Worm (Caenorhabditis elegans) whole organism, L1 larva: ENCODE data around the gene gnrr-5.

Experiments used
- C16A3.4 ChIP-seq: fragments of 150-350 bp; optimal IDR thresholded peaks from 2 replicates; lab custom pipeline; 2014; ENCODE audit warnings: missing biosample characterization, missing genetic modification characterization
- Y116A8C.19 ChIP-seq: sonication (generic microtip); optimal IDR thresholded peaks from 2 replicates; lab custom pipeline; 2016; ENCODE audit warnings: missing compliant biosample characterization, missing genetic modification characterization, borderline replicate concordance
- aly-2 ChIP-seq: fragments of 150-350 bp; optimal IDR thresholded peaks from 2 replicates; lab custom pipeline; 2014; ENCODE audit warnings: missing biosample characterization, missing genetic modification characterization
- blmp-1 ChIP-seq: fragments of 150-350 bp; optimal IDR thresholded peaks from 2 replicates; lab custom pipeline; 2014; ENCODE audit warnings: missing biosample characterization, missing genetic modification characterization
- ceh-63 ChIP-seq: fragments of 200-800 bp; sonication (Bioruptor generic); optimal IDR thresholded peaks from 2 replicates; lab custom pipeline; 2018; ENCODE audit warnings: mild to moderate bottlenecking, missing genetic modification characterization, missing compliant biosample characterization
- ceh-8 ChIP-seq: fragments of 200-800 bp; sonication (Bioruptor generic); optimal IDR thresholded peaks from 2 replicates; lab custom pipeline; 2018; ENCODE audit warnings: mild to moderate bottlenecking, missing genetic modification characterization, moderate library complexity, missing compliant biosample characterization
- ceh-82 ChIP-seq, 3 experiments: fragments of 150-350 bp in 1 of 3; sonication (generic microtip) in 2 of 3; optimal IDR thresholded peaks; 2 replicates each; lab custom pipeline; 2014 to 2017; ENCODE audit warnings: missing biosample characterization in 3 of 3, missing genetic modification characterization in 3 of 3
- ceh-88 ChIP-seq: fragments of 200-800 bp; sonication (Bioruptor generic); IDR thresholded peaks from 2 replicates; pipeline ENCODE4 v1.3.6; 2022; ENCODE audit warnings: missing genetic modification characterization, missing compliant biosample characterization
- dpl-1 ChIP-seq, 3 experiments: fragments of 150-350 bp in 2 of 3; sonication (generic microtip) in 1 of 3; optimal IDR thresholded peaks; 2 replicates each; lab custom pipeline; 2014 to 2017; ENCODE audit warnings: missing biosample characterization in 3 of 3, missing genetic modification characterization in 3 of 3, missing genetic modification reagents in 3 of 3
- dsc-1 ChIP-seq: sonication (generic microtip); optimal IDR thresholded peaks from 2 replicates; lab custom pipeline; 2016; ENCODE audit warnings: mild to moderate bottlenecking, missing genetic modification characterization, missing compliant biosample characterization
- efl-1 ChIP-seq, 4 experiments: fragments of 150-350 bp; optimal IDR thresholded peaks in 3 of 4; peaks in 1 of 4; 1 replicate in 1 of 4; 2 replicates in 3 of 4; lab custom pipeline; 2014; ENCODE audit warnings: missing biosample characterization in 2 of 4, missing genetic modification characterization in 2 of 4, missing genetic modification reagents in 2 of 4
- fkh-10 ChIP-seq: sonication (generic microtip); optimal IDR thresholded peaks from 2 replicates; lab custom pipeline; 2017; ENCODE audit warnings: missing biosample characterization, missing genetic modification reagents, missing genetic modification characterization
- fkh-8 ChIP-seq: sonication (generic microtip); optimal IDR thresholded peaks from 2 replicates; lab custom pipeline; 2016; ENCODE audit warnings: mild to moderate bottlenecking, missing genetic modification characterization, missing compliant biosample characterization
- hlh-17 ChIP-seq: fragments of 200-800 bp; sonication (Bioruptor generic); optimal IDR thresholded peaks from 2 replicates; lab custom pipeline; 2018; ENCODE audit warnings: missing genetic modification characterization, mild to moderate bottlenecking, missing compliant biosample characterization, moderate library complexity, borderline replicate concordance
- hlh-4 ChIP-seq: sonication (generic microtip); optimal IDR thresholded peaks from 2 replicates; lab custom pipeline; 2016; ENCODE audit warnings: mild to moderate bottlenecking, missing genetic modification characterization, missing compliant biosample characterization
- lin-13 ChIP-seq: fragments of 150-350 bp; optimal IDR thresholded peaks from 2 replicates; lab custom pipeline; 2014; ENCODE audit warnings: missing biosample characterization, missing genetic modification reagents, missing genetic modification characterization
- lin-14 ChIP-seq: fragments of 200-800 bp; sonication (Bioruptor generic); optimal IDR thresholded peaks from 2 replicates; lab custom pipeline; 2018; ENCODE audit warnings: mild to moderate bottlenecking, missing genetic modification characterization, moderate library complexity, missing compliant biosample characterization
- lin-15B ChIP-seq: fragments of 150-350 bp; sonication (generic microtip); optimal IDR thresholded peaks from 3 replicates; lab custom pipeline; 2014; ENCODE audit warnings: missing biosample characterization, missing genetic modification characterization
- lin-39 ChIP-seq: fragments of 150-350 bp; optimal IDR thresholded peaks from 2 replicates; lab custom pipeline; 2014; ENCODE audit warnings: missing biosample characterization, missing genetic modification reagents, missing genetic modification characterization
- lsy-2 ChIP-seq, 2 experiments: fragments of 150-350 bp; optimal IDR thresholded peaks; 2 replicates each; lab custom pipeline; 2014; ENCODE audit warnings: missing biosample characterization in 2 of 2, missing genetic modification characterization in 2 of 2
- mab-9 ChIP-seq: fragments of 200-800 bp; sonication (Bioruptor generic); IDR thresholded peaks from 2 replicates; pipeline ENCODE4 v1.3.6; 2022; ENCODE audit warnings: missing genetic modification reagents, missing genetic modification characterization, missing compliant biosample characterization
- mep-1 ChIP-seq: fragments of 150-350 bp; optimal IDR thresholded peaks from 2 replicates; lab custom pipeline; 2014; ENCODE audit warnings: missing biosample characterization, missing genetic modification characterization
- nhr-11 ChIP-seq: fragments of 150-350 bp; optimal IDR thresholded peaks from 2 replicates; lab custom pipeline; 2014; ENCODE audit warnings: missing biosample characterization, missing genetic modification characterization
- nhr-237 ChIP-seq: fragments of 150-350 bp; optimal IDR thresholded peaks from 2 replicates; lab custom pipeline; 2014; ENCODE audit warnings: missing biosample characterization, missing genetic modification characterization
- nhr-47 ChIP-seq: sonication (generic microtip); optimal IDR thresholded peaks from 2 replicates; lab custom pipeline; 2016; ENCODE audit warnings: mild to moderate bottlenecking, missing genetic modification characterization, moderate library complexity, missing compliant biosample characterization
- nhr-71 ChIP-seq: sonication (generic microtip); optimal IDR thresholded peaks from 2 replicates; lab custom pipeline; 2016; ENCODE audit warnings: mild to moderate bottlenecking, missing genetic modification characterization, moderate library complexity, missing compliant biosample characterization
- nhr-77 ChIP-seq: fragments of 150-350 bp; optimal IDR thresholded peaks from 2 replicates; lab custom pipeline; 2014; ENCODE audit warnings: missing biosample characterization, missing genetic modification characterization
- nhr-84 ChIP-seq: sonication (generic microtip); optimal IDR thresholded peaks from 2 replicates; lab custom pipeline; 2017; ENCODE audit warnings: missing biosample characterization, missing genetic modification characterization
- nhr-85 ChIP-seq: sonication (generic microtip); peaks from one replicate; lab custom pipeline; 2016; ENCODE audit warnings: missing genetic modification characterization, inconsistent platforms, missing compliant biosample characterization
- nhr-90 ChIP-seq: sonication (generic microtip); optimal IDR thresholded peaks from 2 replicates; lab custom pipeline; 2016; ENCODE audit warnings: mild to moderate bottlenecking, missing genetic modification characterization, missing compliant biosample characterization; ENCODE audit not compliant: poor library complexity
- rnt-1 ChIP-seq: sonication (generic microtip); optimal IDR thresholded peaks from 2 replicates; lab custom pipeline; 2016; ENCODE audit warnings: mild to moderate bottlenecking, missing genetic modification characterization, moderate library complexity, missing compliant biosample characterization
- snu-23 ChIP-seq: sonication (generic microtip); optimal IDR thresholded peaks from 2 replicates; lab custom pipeline; 2016; ENCODE audit warnings: missing genetic modification characterization, missing compliant biosample characterization
- sptf-1 ChIP-seq: fragments of 150-350 bp; optimal IDR thresholded peaks from 2 replicates; lab custom pipeline; 2014; ENCODE audit warnings: missing biosample characterization, missing genetic modification characterization
- sup-37 ChIP-seq: fragments of 200-800 bp; sonication (Bioruptor generic); optimal IDR thresholded peaks from 2 replicates; lab custom pipeline; 2018; ENCODE audit warnings: mild to moderate bottlenecking, missing genetic modification characterization, missing compliant biosample characterization
- tbx-2 ChIP-seq: sonication (generic microtip); optimal IDR thresholded peaks from 2 replicates; lab custom pipeline; 2016; ENCODE audit warnings: missing genetic modification characterization, missing compliant biosample characterization
- unc-130 ChIP-seq: fragments of 150-350 bp; optimal IDR thresholded peaks from 2 replicates; lab custom pipeline; 2017; ENCODE audit warnings: missing biosample characterization, missing genetic modification characterization, inconsistent platforms
- unc-30 ChIP-seq: sonication (generic microtip); optimal IDR thresholded peaks from 2 replicates; lab custom pipeline; 2017; ENCODE audit warnings: missing biosample characterization, missing genetic modification characterization
- unc-62 ChIP-seq: fragments of 150-350 bp; optimal IDR thresholded peaks from 2 replicates; lab custom pipeline; 2014; ENCODE audit warnings: missing biosample characterization, missing genetic modification reagents, missing genetic modification characterization
- unc-86 ChIP-seq: sonication (generic microtip); optimal IDR thresholded peaks from 2 replicates; lab custom pipeline; 2016; ENCODE audit warnings: missing genetic modification characterization, missing compliant biosample characterization
- zip-4 ChIP-seq: fragments of 200-800 bp; sonication (Bioruptor generic); optimal IDR thresholded peaks from 2 replicates; lab custom pipeline; 2018; ENCODE audit warnings: mild to moderate bottlenecking, missing genetic modification characterization, moderate library complexity, missing compliant biosample characterization
- ztf-11 ChIP-seq, 2 experiments: sonication (generic microtip); optimal IDR thresholded peaks; 2 replicates each; lab custom pipeline; 2016 to 2017; ENCODE audit warnings: missing genetic modification characterization in 2 of 2, missing biosample characterization in 1 of 2, missing compliant biosample characterization in 1 of 2
- ztf-4 ChIP-seq: fragments of 150-350 bp; optimal IDR thresholded peaks from 2 replicates; lab custom pipeline; 2014; ENCODE audit warnings: missing biosample characterization, missing genetic modification characterization

The gnrr-5 gene

DNA sequence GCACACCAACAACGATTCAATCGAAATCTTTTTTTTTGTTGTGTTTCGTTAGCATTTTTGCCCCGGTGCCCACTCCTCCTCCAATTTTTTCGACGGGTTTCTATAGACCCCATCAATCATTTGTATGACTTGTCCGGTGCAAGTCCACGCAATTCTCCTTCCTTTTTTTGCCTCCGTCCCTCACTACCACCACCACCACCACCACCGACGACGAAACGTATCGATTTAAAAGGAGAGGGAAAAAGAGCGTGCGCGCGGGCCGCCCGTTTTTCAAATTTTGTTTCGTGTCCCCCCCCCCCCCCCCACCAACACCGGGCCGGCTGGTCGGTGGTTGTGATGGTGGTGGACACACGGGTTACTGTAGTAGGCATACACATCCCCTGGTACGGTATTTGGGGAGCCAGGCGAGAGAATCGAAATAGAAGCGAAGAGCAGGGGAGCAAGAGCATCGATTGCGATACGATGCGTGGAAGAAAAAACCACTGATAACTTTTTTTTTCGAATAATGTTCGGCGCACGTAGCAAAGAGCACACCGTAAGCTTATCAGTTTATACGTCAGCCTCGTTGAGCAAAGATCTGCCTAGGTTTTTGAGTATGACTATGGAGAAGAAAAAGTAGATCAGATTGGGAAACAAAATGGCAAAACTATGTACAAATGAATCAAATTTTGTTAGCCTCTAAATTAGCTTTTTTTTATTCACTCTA lies 40.7 kb upstream of the gnrr-5 start:
- TF ChIP-seq dpl-1 (GFP tag; optimal IDR thresholded peaks at IDR 0.05; lab: Kevin White, UChicago) (no peak), ceh-82 (tag; optimal IDR thresholded peaks at IDR 0.05; lab: Kevin White, UChicago) (peak in 1 of 3 experiments; percentile 17), lsy-2 (tag; optimal IDR thresholded peaks at IDR 0.05; lab: Kevin White, UChicago) (no peak), lin-39 (tag; lab: Kevin White, UChicago) (peak; percentile 20), unc-62 (GFP tag; lab: Kevin White, UChicago) (peak; percentile 36), ceh-8 (GFP tag; lab: Kevin White, UChicago) (no peak), tbx-2 (peak; percentile 25), ztf-11 (tag; optimal IDR thresholded peaks at IDR 0.05; lab: Kevin White, UChicago) (peak in 1 of 2 experiments; percentile 33), mab-9 (GFP tag; lab: Robert Waterston, UW) (0 out of 2 replicates have a peak, but pooled peaks have one; percentile 28), nhr-90 (tag; lab: Kevin White, UChicago) (no peak), dsc-1 (tag; lab: Kevin White, UChicago) (no peak), nhr-84 (tag; lab: Kevin White, UChicago) (no peak), lin-15B (no peak), sup-37 (GFP tag; lab: Kevin White, UChicago) (no peak), nhr-85 (tag; lab: Kevin White, UChicago) (peak; percentile 20), nhr-237 (tag; lab: Kevin White, UChicago) (no peak), ceh-63 (no peak), hlh-4 (tag; lab: Kevin White, UChicago) (no peak), ceh-88 (no peak), fkh-8 (tag; lab: Kevin White, UChicago) (no peak), lin-14 (GFP tag; lab: Kevin White, UChicago) (peak; percentile 66), unc-86 (tag; lab: Kevin White, UChicago) (no peak)
- TF ChIP-seq, all 84 proteins: peak for 8

DNA sequence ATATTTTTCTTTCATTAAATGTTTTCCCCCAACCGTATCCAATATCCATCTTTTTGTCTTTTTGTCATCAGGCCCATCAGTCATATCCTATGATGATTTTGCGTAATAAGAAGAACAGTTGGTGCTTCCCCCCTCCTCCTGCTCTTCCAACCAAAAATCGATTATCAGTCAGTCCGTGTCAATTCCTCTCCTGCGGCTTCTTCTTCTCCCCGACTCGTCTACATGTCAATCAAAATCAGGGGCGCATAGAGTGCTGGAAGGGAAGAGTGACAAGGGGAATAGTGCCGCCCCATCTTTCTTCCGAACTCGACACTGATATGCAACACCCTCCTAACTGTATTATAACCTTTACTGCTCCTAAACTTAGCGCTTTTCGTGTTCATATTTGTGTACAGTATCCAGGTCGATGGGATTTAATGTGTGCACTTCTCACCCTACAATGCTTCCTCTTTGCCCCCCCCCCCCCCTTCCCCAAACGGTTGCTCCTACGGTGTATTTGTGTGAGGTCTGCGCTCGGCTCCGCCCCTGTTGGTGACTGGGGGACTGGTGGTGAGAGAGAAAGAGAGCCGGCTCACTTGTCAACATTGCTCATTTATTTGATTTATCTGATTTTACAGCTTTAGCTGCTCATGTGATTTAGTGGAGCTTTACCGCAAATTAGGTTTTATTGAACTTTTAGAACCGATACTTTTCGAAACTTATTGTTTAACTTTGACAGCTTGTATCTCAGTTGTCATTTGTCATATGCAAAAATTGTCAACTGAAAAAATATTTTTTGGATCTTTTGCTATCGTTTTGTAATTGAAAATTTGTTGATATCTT lies 37.0 kb upstream of the gnrr-5 start:
- TF ChIP-seq aly-2, result no peak
- no peak for TF ChIP-seq sup-37 (GFP tag; lab: Kevin White, UChicago)
- TF ChIP-seq lin-13 (GFP tag; lab: Kevin White, UChicago), result no peak
- peak; percentile 26 for TF ChIP-seq nhr-71 (tag; lab: Kevin White, UChicago)
- no peak for TF ChIP-seq blmp-1 (tag; lab: Kevin White, UChicago)
- no peak for TF ChIP-seq sptf-1 (tag; lab: Kevin White, UChicago)
- TF ChIP-seq nhr-11 (tag; lab: Kevin White, UChicago), result no peak
- no peak for TF ChIP-seq ceh-82 (tag; optimal IDR thresholded peaks at IDR 0.05; lab: Kevin White, UChicago)
- no peak for TF ChIP-seq nhr-77
- no peak for TF ChIP-seq fkh-10 (GFP tag; lab: Kevin White, UChicago)
- TF ChIP-seq unc-130 (tag; lab: Kevin White, UChicago), result no peak
- TF ChIP-seq efl-1 (optimal IDR thresholded peaks at IDR 0.05; lab: Kevin White, UChicago), result no peak
- TF ChIP-seq efl-1 (GFP tag; optimal IDR thresholded peaks at IDR 0.05 in 1 of 2; lab: Kevin White, UChicago), result no peak
- peak; percentile 27 for TF ChIP-seq lin-14 (GFP tag; lab: Kevin White, UChicago)
- TF ChIP-seq unc-30 (tag; lab: Kevin White, UChicago), result no peak
- TF ChIP-seq nhr-47, result no peak
- peak in 1 of 2 experiments; percentile 6 for TF ChIP-seq lsy-2 (tag; optimal IDR thresholded peaks at IDR 0.05; lab: Kevin White, UChicago)
- TF ChIP-seq mep-1 (tag; lab: Kevin White, UChicago), result no peak
- TF ChIP-seq zip-4 (GFP tag; lab: Kevin White, UChicago), result no peak
- TF ChIP-seq Y116A8C.19 (tag; lab: Kevin White, UChicago), result no peak
- no peak for TF ChIP-seq hlh-17 (GFP tag; lab: Kevin White, UChicago)
- TF ChIP-seq rnt-1, result peak; percentile 73
- TF ChIP-seq snu-23 (GFP tag; lab: Kevin White, UChicago), result no peak
- no peak for TF ChIP-seq ztf-4 (tag; lab: Kevin White, UChicago)
- TF ChIP-seq C16A3.4, result no peak
